Fruit fly (Drosophila melanogaster): ENCODE measurements around the gene CG33783.

CG33783 gene

DNA sequence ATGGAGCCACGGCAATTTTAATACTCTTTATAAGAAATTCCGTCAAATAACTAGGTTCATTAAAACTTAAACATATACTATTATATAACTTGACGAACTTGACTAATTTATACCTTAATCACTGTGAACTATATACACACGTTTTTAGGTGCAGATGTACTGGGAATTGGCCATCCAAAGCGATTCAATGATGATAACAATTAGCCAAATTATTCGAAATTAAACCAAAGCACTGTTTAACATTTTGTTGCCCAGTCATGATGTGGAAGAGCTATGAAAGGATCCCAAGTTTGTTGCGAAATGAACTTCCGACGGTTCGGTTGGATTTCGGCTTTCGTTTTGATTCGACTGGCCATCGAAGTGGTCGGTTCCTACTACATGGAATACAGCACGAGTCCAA is 4.2 kb upstream of the CG33783 start, which contains the start of gene CG33630:
TSS of gene CG33630 (plus strand) at position 301 of the 400 bp plus-strand sequence.
- TF ChIP-seq jim (GFP tag; optimal IDR thresholded peaks at IDR 0.05) (no peak), usp (GFP tag; optimal IDR thresholded peaks at IDR 0.05) (no peak), rgr (GFP tag; optimal IDR thresholded peaks at IDR 0.05) (no peak), psq (GFP tag; optimal IDR thresholded peaks at IDR 0.05) (no peak), OdsH (GFP tag; optimal IDR thresholded peaks at IDR 0.05) (no peak), dsf (GFP tag; optimal IDR thresholded peaks at IDR 0.05; ENCODE audit: borderline replicate concordance) (no peak), woc (GFP tag; optimal IDR thresholded peaks at IDR 0.05) (no peak), lola (GFP tag; optimal IDR thresholded peaks at IDR 0.05) (no peak), HLH106 (tag; optimal IDR thresholded peaks at IDR 0.05) (no peak), Hnf4 (GFP tag; optimal IDR thresholded peaks at IDR 0.05) (no peak), br (GFP tag; optimal IDR thresholded peaks at IDR 0.05) (no peak)

DNA sequence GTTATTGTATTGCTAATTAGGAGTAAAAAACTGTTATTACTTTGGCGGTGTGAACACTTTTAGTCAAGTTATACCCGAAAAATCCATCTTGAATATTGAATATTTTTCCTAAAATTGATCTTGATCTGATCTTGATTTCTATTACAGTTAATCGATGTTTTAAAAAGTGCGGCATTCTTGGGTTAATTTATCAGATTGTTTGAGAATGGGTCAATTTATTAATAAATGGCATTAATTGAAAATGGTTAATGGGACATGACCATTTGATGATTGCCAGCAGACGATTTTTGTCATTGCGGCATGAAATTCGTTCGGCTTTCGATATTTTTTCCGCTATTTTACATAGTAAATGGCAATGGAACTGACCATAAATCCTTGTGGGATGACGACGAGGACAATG is 2.9 kb upstream of the CG33783 start, which contains the start of gene CG33631:
TSS of gene CG33631 (plus strand) at position 301 of the 400 bp plus-strand sequence.
- TF ChIP-seq Sp1 (GFP tag; optimal IDR thresholded peaks at IDR 0.05) (no peak), usp (GFP tag; optimal IDR thresholded peaks at IDR 0.05) (no peak), CG9705 (GFP tag; optimal IDR thresholded peaks at IDR 0.05) (no peak), dl (GFP tag; optimal IDR thresholded peaks at IDR 0.05; ENCODE audit: insufficient read depth in 1 of 2, partially characterized antibody in 2 of 2) (no peak), Rel (GFP tag; optimal IDR thresholded peaks at IDR 0.05) (no peak), Rel (tag; optimal IDR thresholded peaks at IDR 0.05) (no peak), ey (GFP tag; optimal IDR thresholded peaks at IDR 0.05) (no peak), OdsH (GFP tag; optimal IDR thresholded peaks at IDR 0.05) (no peak), CG32264 (GFP tag; optimal IDR thresholded peaks at IDR 0.05) (no peak)

DNA sequence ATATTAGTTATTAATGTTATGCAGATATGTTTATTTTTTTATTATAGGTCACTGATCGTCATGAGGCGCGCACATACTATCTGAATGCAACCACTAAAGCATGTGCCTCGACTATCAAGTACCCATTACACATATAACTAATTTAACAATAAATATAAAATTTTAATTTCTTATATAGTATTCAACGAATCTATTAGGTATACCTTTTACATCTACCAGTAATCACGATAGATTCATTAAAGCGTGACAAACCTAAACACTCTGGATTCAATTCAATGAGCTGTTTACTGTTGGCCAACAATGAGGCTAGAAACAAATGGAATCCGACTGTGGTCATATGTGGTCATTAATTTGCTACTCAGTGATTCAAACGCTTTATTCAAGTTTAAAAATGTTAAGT is 1.0 kb downstream of the CG33783 start, which contains the start of gene CG33784:
TSS of gene CG33784 (plus strand) at position 301 of the 400 bp plus-strand sequence.
- TF ChIP-seq N (GFP tag; optimal IDR thresholded peaks at IDR 0.05) (no peak), tai (GFP tag; optimal IDR thresholded peaks at IDR 0.05) (no peak), Mio (GFP tag; optimal IDR thresholded peaks at IDR 0.05) (no peak), CG32264 (GFP tag; optimal IDR thresholded peaks at IDR 0.05) (no peak), HLH106 (tag; optimal IDR thresholded peaks at IDR 0.05) (no peak), dsf (GFP tag; optimal IDR thresholded peaks at IDR 0.05; ENCODE audit: borderline replicate concordance) (no peak), CrebA (GFP tag; optimal IDR thresholded peaks at IDR 0.05; ENCODE audit: borderline replicate concordance) (no peak), Hr83 (GFP tag; optimal IDR thresholded peaks at IDR 0.05; ENCODE audit: poor library complexity, severe bottlenecking) (no peak), sv (GFP tag; optimal IDR thresholded peaks at IDR 0.05) (no peak), br (GFP tag; optimal IDR thresholded peaks at IDR 0.05) (no peak), Dfd (GFP tag; optimal IDR thresholded peaks at IDR 0.05) (no peak), dmrt93B (GFP tag; optimal IDR thresholded peaks at IDR 0.05) (no peak), CG9705 (GFP tag; optimal IDR thresholded peaks at IDR 0.05) (no peak), lola (GFP tag; optimal IDR thresholded peaks at IDR 0.05) (no peak), jim (GFP tag; optimal IDR thresholded peaks at IDR 0.05) (no peak), usp (GFP tag; optimal IDR thresholded peaks at IDR 0.05) (no peak), dl (GFP tag; optimal IDR thresholded peaks at IDR 0.05; ENCODE audit: insufficient read depth in 1 of 2, partially characterized antibody in 2 of 2) (no peak)

DNA sequence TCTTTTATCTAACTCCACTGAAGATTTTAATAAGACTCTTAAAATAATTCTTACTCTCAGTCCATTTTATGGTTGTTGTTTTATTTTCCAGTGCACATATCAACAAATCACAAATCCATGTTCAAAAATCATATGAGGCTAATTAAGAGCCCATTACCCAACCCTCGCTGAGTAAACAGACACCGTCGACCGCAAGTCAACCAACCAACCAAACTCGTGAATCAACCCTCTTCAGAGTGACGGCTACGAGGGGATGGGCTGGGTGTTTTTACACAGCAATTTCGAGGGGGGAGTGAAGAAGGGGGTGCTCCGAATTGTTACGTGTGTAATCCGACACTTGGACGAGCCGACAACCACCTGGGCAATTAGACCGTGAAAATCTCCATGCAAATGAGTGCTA is 2.2 kb downstream of the CG33783 start:
- TF ChIP-seq CrebA (GFP tag; optimal IDR thresholded peaks at IDR 0.05; ENCODE audit: borderline replicate concordance) (no peak), pan (optimal IDR thresholded peaks at IDR 0.05) (no peak), Vsx2 (GFP tag; optimal IDR thresholded peaks at IDR 0.05; ENCODE audit: partially characterized antibody) (peak; percentile 92)

DNA sequence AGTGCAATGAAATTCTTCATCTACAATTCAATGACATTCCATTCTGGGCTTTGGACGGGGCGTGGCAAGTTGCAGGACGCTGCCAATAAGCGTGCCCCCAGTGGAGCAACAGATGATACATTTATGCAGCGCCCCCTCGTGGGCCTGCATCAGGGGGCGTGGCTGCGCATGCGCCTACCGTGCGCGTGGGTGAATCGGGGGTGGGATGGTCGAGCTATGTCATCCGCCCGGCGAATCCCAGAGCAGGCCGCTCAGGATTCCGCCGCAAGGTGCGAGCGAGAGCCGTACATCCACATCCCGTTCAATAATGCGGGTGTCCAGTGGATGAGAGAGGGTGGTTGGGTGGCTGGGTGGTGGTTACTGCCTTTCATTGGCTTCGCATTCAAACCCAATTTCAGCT is 3.6 kb downstream of the CG33783 start:
- TF ChIP-seq dl (GFP tag; optimal IDR thresholded peaks at IDR 0.05; ENCODE audit: insufficient read depth in 1 of 2, partially characterized antibody in 2 of 2) = peak in 1 of 2 experiments; percentile 13
- TF ChIP-seq ey (GFP tag; optimal IDR thresholded peaks at IDR 0.05) = no peak

DNA sequence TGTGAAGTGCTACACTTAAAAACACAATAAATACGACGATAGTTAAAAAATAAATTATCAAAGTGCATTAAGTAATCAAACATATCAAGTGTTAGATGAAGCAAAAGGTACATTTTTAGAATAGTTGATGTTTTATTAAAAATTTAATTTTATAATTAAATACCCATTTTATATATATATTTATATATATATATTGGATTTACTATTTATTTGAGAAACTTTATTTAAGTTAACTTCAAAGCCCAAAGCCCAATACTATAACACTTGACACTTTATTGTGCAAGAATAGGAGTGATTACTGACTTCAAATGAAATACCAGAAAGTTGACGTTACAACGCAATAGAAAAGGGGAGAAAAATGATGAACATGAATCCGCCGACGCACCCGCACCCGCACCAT is 4.2 kb downstream of the CG33783 start, which contains the start of gene nerfin-2:
TSS of gene nerfin-2 (plus strand) at position 301 of the 400 bp plus-strand sequence.
- TF ChIP-seq jim (GFP tag; optimal IDR thresholded peaks at IDR 0.05) (no peak), Dif (GFP tag; optimal IDR thresholded peaks at IDR 0.05; ENCODE audit: partially characterized antibody) (no peak), Dfd (GFP tag; optimal IDR thresholded peaks at IDR 0.05) (peak; percentile 25)

Measured in whole organism, wandering third instar larva.